Worm (Caenorhabditis elegans): ENCODE measurements around the gene F46C5.4.

Gene F46C5.4

ce11 chrII:8859596-8859995 is 23.7 kb downstream of the F46C5.4 start, which contains the start of gene snb-6:
Gene snb-6, minus strand, starts transcription at chrII:8859696.
- TF ChIP-seq hnd-1 (tag; optimal IDR thresholded peaks at IDR 0.05): no peak
- no peak for TF ChIP-seq ceh-13 (GFP tag; optimal IDR thresholded peaks at IDR 0.05)
- TF ChIP-seq flt-1 (GFP tag; IDR thresholded peaks at IDR 0.05): no peak
- TF ChIP-seq hmg-4 (GFP tag; optimal IDR thresholded peaks at IDR 0.05): no peak
- no peak for TF ChIP-seq sea-1 (GFP tag; conservative IDR thresholded peaks at IDR 0.05)
- TF ChIP-seq ets-7 (tag; optimal IDR thresholded peaks at IDR 0.05): no peak
- no peak for TF ChIP-seq tbx-11 (GFP tag; IDR thresholded peaks at IDR 0.05)
- TF ChIP-seq ceh-36 (tag; optimal IDR thresholded peaks at IDR 0.05): no peak
- no peak for TF ChIP-seq tra-4 (tag; optimal IDR thresholded peaks at IDR 0.05)

DNA sequence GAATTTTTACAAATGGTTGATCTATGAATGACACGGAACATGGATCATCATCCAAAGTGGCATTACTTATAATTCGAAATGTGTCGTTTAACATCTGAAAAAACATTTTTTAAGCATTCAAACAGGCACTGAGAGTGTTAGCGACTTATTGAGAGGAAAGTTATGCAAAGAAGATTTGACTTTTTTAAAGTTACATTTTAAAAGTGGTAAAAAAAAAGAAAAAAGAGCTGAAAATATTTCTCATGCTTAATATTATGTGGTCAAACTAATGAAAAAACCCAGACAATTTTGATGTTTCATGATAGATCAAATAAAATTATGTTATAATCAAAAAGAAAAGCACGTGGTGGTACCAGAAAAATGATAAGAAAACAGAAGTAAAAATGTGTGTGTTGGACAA is 29.2 kb downstream of the F46C5.4 start, which contains the start of gene npr-20:
npr-20 (minus strand) TSS at position 101 of the 400 bp plus-strand sequence.
- TF ChIP-seq tbx-37 (GFP tag; conservative IDR thresholded peaks at IDR 0.05) (no peak), hnd-1 (tag; optimal IDR thresholded peaks at IDR 0.05) (no peak), scrt-1 (GFP tag; IDR thresholded peaks at IDR 0.05) (no peak), B0310.2 (tag; optimal IDR thresholded peaks at IDR 0.05) (no peak), hmbx-1 (tag; optimal IDR thresholded peaks at IDR 0.05) (no peak), sea-1 (GFP tag; conservative IDR thresholded peaks at IDR 0.05) (no peak), ama-1 (optimal IDR thresholded peaks at IDR 0.05) (no peak), ets-7 (tag; optimal IDR thresholded peaks at IDR 0.05) (no peak), pes-1 (GFP tag; IDR thresholded peaks at IDR 0.05) (no peak), tbx-11 (GFP tag; IDR thresholded peaks at IDR 0.05) (no peak), aly-1 (tag; optimal IDR thresholded peaks at IDR 0.05) (no peak)

ce11 chrII:8866844-8867243 is 31.0 kb downstream of the F46C5.4 start:
- TF ChIP-seq ceh-13 (GFP tag; optimal IDR thresholded peaks at IDR 0.05) (no peak), tbx-11 (GFP tag; IDR thresholded peaks at IDR 0.05) (no peak), B0310.2 (tag; optimal IDR thresholded peaks at IDR 0.05) (no peak), pes-1 (GFP tag; IDR thresholded peaks at IDR 0.05) (no peak), hnd-1 (tag; optimal IDR thresholded peaks at IDR 0.05) (no peak), sea-1 (GFP tag; conservative IDR thresholded peaks at IDR 0.05) (no peak), ceh-36 (tag; optimal IDR thresholded peaks at IDR 0.05) (no peak), flt-1 (GFP tag; IDR thresholded peaks at IDR 0.05) (no peak), ets-7 (tag; optimal IDR thresholded peaks at IDR 0.05) (no peak)

ce11 chrII:8873842-8874241 is 38.0 kb downstream of the F46C5.4 start, which contains the start of gene T07D4.2:
Gene T07D4.2, minus strand, starts transcription at chrII:8873942.
- TF ChIP-seq tbx-37 (GFP tag; conservative IDR thresholded peaks at IDR 0.05) (no peak), flt-1 (GFP tag; IDR thresholded peaks at IDR 0.05) (no peak), ets-7 (tag; optimal IDR thresholded peaks at IDR 0.05) (no peak), pes-1 (GFP tag; IDR thresholded peaks at IDR 0.05) (no peak), hnd-1 (tag; optimal IDR thresholded peaks at IDR 0.05) (no peak), tbx-11 (GFP tag; IDR thresholded peaks at IDR 0.05) (no peak), tra-4 (tag; optimal IDR thresholded peaks at IDR 0.05) (no peak), ceh-13 (GFP tag; optimal IDR thresholded peaks at IDR 0.05) (no peak), sea-1 (GFP tag; conservative IDR thresholded peaks at IDR 0.05) (no peak), B0310.2 (tag; optimal IDR thresholded peaks at IDR 0.05) (no peak), ama-1 (optimal IDR thresholded peaks at IDR 0.05) (no peak), aly-1 (tag; optimal IDR thresholded peaks at IDR 0.05) (no peak), ceh-36 (tag; optimal IDR thresholded peaks at IDR 0.05) (no peak), hmg-4 (GFP tag; optimal IDR thresholded peaks at IDR 0.05) (no peak)

DNA sequence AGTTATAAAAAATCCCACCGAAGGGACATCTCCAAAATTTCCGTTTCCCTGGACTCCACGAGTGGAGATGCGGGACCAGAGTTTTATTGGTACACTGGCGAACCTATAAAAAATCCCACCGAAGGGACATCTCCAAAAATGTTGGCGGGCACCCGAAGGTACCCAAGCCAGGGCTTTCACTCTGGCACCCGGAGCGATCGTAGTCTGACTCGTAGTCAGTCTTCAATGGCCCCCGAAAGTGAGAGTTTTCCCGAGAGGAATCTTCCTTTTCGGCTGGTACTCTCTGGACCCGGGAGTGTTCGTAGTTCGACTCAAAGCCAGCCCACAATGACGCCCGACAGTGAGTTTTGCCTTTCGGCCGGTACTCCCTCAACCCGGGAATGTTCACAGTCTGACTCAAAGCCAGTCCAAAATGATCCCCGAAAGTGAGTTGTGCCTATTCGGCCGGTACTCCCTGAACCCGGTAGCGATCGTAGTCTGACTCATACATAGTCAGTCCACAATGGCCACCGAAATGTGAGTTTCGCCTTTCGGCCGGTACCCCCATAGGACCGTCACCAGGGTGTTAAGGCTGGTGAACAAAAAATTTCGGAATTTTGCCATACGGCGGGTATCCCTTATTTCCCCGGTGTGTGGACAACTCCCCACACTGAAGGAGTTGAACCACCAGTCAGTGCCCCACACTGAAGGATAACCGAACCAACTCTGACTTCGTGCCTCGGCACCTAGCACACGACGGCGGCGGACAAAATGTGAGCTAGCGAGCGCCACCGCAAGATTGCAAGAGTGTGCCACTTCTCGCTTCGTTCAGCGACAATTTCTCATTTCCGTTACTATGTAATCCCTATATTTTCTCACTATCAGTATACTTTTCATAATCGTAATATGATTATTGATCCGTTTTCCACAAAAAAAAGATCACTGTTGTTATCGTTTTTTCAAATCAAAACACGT is 41.4 kb downstream of the F46C5.4 start:
- TF ChIP-seq tbx-37 (GFP tag; conservative IDR thresholded peaks at IDR 0.05): no peak

DNA sequence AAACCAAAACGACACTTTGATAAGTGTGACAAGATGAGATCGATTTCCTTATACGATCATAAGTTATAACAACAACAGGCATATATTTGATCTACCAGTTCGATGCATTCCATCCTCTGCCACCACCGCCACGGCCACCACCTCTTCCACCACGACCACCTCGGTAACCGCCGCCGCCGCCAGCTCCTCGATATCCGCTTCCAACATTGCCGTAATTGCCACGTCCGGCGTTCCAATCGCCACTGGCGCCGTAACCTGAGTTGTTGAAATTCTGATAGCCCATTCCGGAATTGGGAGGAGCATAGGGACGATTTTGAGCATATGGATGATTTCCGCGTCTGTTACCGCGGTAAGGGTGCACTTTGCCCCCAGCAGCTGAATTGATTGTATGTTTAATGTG is 42.6 kb downstream of the F46C5.4 start:
- no peak for TF ChIP-seq B0310.2 (tag; optimal IDR thresholded peaks at IDR 0.05)
- TF ChIP-seq tbx-11 (GFP tag; IDR thresholded peaks at IDR 0.05): no peak
- no peak for TF ChIP-seq hmbx-1 (tag; optimal IDR thresholded peaks at IDR 0.05)
- TF ChIP-seq pes-1 (GFP tag; IDR thresholded peaks at IDR 0.05): no peak
- TF ChIP-seq tbx-37 (GFP tag; conservative IDR thresholded peaks at IDR 0.05): no peak
- no peak for TF ChIP-seq ceh-13 (GFP tag; optimal IDR thresholded peaks at IDR 0.05)
- TF ChIP-seq aly-1 (tag; optimal IDR thresholded peaks at IDR 0.05): no peak
- TF ChIP-seq F13C5.2 (tag; optimal IDR thresholded peaks at IDR 0.05): no peak
- TF ChIP-seq hnd-1 (tag; optimal IDR thresholded peaks at IDR 0.05): no peak
- TF ChIP-seq hmg-4 (GFP tag; optimal IDR thresholded peaks at IDR 0.05): no peak
- TF ChIP-seq tra-4 (tag; optimal IDR thresholded peaks at IDR 0.05): no peak
- no peak for TF ChIP-seq ets-7 (tag; optimal IDR thresholded peaks at IDR 0.05)

DNA sequence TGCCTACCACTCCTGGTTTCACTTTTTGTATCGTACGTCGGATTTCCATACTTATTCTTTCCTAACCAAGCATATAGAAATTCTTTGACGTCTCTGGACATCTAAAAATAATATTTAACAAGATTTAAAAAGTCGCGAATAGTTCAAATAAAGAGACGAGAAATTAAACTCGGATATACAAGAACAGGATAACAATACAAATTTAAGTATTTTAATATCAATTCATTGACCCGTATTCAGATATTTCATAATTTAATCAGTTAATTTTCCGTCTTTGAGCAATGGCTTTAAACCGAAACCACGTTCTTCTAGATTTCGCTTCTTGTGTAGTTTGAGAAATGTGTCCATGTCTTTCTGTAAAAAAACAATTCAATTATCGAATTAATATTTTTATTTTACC is 47.7 kb downstream of the F46C5.4 start, which contains the start of gene rha-1:
rha-1 (minus strand) TSS at position 101 of the 400 bp plus-strand sequence.
- TF ChIP-seq F13C5.2 (tag; optimal IDR thresholded peaks at IDR 0.05) (no peak), tra-4 (tag; optimal IDR thresholded peaks at IDR 0.05) (no peak), ceh-13 (GFP tag; optimal IDR thresholded peaks at IDR 0.05) (no peak), tbx-11 (GFP tag; IDR thresholded peaks at IDR 0.05) (no peak), ama-1 (optimal IDR thresholded peaks at IDR 0.05) (no peak), pes-1 (GFP tag; IDR thresholded peaks at IDR 0.05) (no peak), aly-1 (tag; optimal IDR thresholded peaks at IDR 0.05) (no peak), scrt-1 (GFP tag; IDR thresholded peaks at IDR 0.05) (no peak), tbx-37 (GFP tag; conservative IDR thresholded peaks at IDR 0.05) (no peak), flt-1 (GFP tag; IDR thresholded peaks at IDR 0.05) (no peak), sea-1 (GFP tag; conservative IDR thresholded peaks at IDR 0.05) (no peak)

Data from whole organism, early embryonic.